Fruit fly (Drosophila melanogaster): ENCODE data around the gene fid.
A peak's percentile ranks its signal among the peaks of the same experiment; 100 is the strongest.

The fid gene

dm6 chr3R:26007964-26008868 is 38.3 kb downstream of the fid start (continued):
- TF ChIP-seq Asciz (GFP tag; optimal IDR thresholded peaks at IDR 0.05) = no peak
- no peak for TF ChIP-seq CG7786 (GFP tag; optimal IDR thresholded peaks at IDR 0.05)
- peak; percentile 18 for TF ChIP-seq CG9932 (GFP tag; IDR thresholded peaks at IDR 0.05)
- TF ChIP-seq gem (tag; optimal IDR thresholded peaks at IDR 0.05) = no peak
- TF ChIP-seq CG17361 (GFP tag; IDR thresholded peaks at IDR 0.05) = no peak
- no peak for TF ChIP-seq Mrtf (GFP tag; IDR thresholded peaks at IDR 0.05)
- TF ChIP-seq grau (tag; optimal IDR thresholded peaks at IDR 0.05) = no peak
- TF ChIP-seq bcd (GFP tag; optimal IDR thresholded peaks at IDR 0.05) = no peak
- TF ChIP-seq kni (GFP tag; optimal IDR thresholded peaks at IDR 0.05) = peak; percentile 69
- TF ChIP-seq CG9797 (GFP tag; optimal IDR thresholded peaks at IDR 0.05) = no peak
- peak; percentile 17; the same call in 1 of the 3 replicates for TF ChIP-seq CG2199 (GFP tag; IDR thresholded peaks at IDR 0.05)
- peak; percentile 84 for TF ChIP-seq rib (GFP tag; IDR thresholded peaks at IDR 0.05)
- no peak for TF ChIP-seq CG12744 (GFP tag; optimal IDR thresholded peaks at IDR 0.05)
- TF ChIP-seq CG11085 (GFP tag; IDR thresholded peaks at IDR 0.05) = no peak
- peak; percentile 56 for TF ChIP-seq oc (tag; optimal IDR thresholded peaks at IDR 0.05)
- no peak for TF ChIP-seq NC2α (GFP tag; optimal IDR thresholded peaks at IDR 0.05)
- peak; percentile 69 for TF ChIP-seq vvl (GFP tag; IDR thresholded peaks at IDR 0.05)
- TF ChIP-seq dimm (GFP tag; IDR thresholded peaks at IDR 0.05) = no peak
- TF ChIP-seq pfk (GFP tag; optimal IDR thresholded peaks at IDR 0.05) = no peak
- no peak for TF ChIP-seq D19B (GFP tag; optimal IDR thresholded peaks at IDR 0.05)
- TF ChIP-seq HHEX (GFP tag; optimal IDR thresholded peaks at IDR 0.05) = no peak
- TF ChIP-seq cg (GFP tag; optimal IDR thresholded peaks at IDR 0.05) = peak; percentile 54
- no peak for TF ChIP-seq CG10321 (GFP tag; IDR thresholded peaks at IDR 0.05)
- TF ChIP-seq CG30403 (GFP tag; optimal IDR thresholded peaks at IDR 0.05) = no peak
- no peak for TF ChIP-seq BEAF-32 (GFP tag; optimal IDR thresholded peaks at IDR 0.05)
- TF ChIP-seq Med (GFP tag) = peak; percentile 69
- no peak for TF ChIP-seq scrt (GFP tag; optimal IDR thresholded peaks at IDR 0.05)
- TF ChIP-seq ftz-f1 (GFP tag; optimal IDR thresholded peaks at IDR 0.05) = no peak
- TF ChIP-seq CG1024 (GFP tag; IDR thresholded peaks at IDR 0.05) = no peak
- TF ChIP-seq CG8359 (GFP tag; optimal IDR thresholded peaks at IDR 0.05; ENCODE audit: borderline replicate concordance) = no peak
- no peak for TF ChIP-seq CG30431 (GFP tag; optimal IDR thresholded peaks at IDR 0.05)
- no peak for TF ChIP-seq Dip2 (GFP tag; IDR thresholded peaks at IDR 0.05)
- no peak for TF ChIP-seq exex (tag; optimal IDR thresholded peaks at IDR 0.05)
- no peak for TF ChIP-seq CG13123 (GFP tag; optimal IDR thresholded peaks at IDR 0.05)
- no peak for TF ChIP-seq run (tag; optimal IDR thresholded peaks at IDR 0.05)
- no peak for TF ChIP-seq CG4424 (GFP tag; optimal IDR thresholded peaks at IDR 0.05)
- TF ChIP-seq sug (tag; optimal IDR thresholded peaks at IDR 0.05) = peak; percentile 98
- no peak for TF ChIP-seq Dip3 (GFP tag; optimal IDR thresholded peaks at IDR 0.05)
- TF ChIP-seq bowl (GFP tag; IDR thresholded peaks at IDR 0.05) = no peak
- TF ChIP-seq vnd (GFP tag; IDR thresholded peaks at IDR 0.05; ENCODE audit: partially characterized antibody) = no peak
- no peak for TF ChIP-seq gfzf (GFP tag; optimal IDR thresholded peaks at IDR 0.05)
- no peak for TF ChIP-seq CG14014 (GFP tag; IDR thresholded peaks at IDR 0.05)
- no peak for TF ChIP-seq Gug (GFP tag; IDR thresholded peaks at IDR 0.05)
- no peak for TF ChIP-seq Xrp1 (GFP tag; IDR thresholded peaks at IDR 0.05)
- peak; percentile 14 for TF ChIP-seq Deaf1 (tag; optimal IDR thresholded peaks at IDR 0.05)
- 0 out of 3 replicates have a peak, but pooled peaks have one; percentile 13 for TF ChIP-seq Aef1 (GFP tag; IDR thresholded peaks at IDR 0.05)
- TF ChIP-seq Dll (GFP tag; IDR thresholded peaks at IDR 0.05; ENCODE audit: partially characterized antibody) = peak; percentile 27; the same call in 1 of the 4 replicates
- TF ChIP-seq Bgb (GFP tag; IDR thresholded peaks at IDR 0.05; ENCODE audit: partially characterized antibody) = peak; percentile 36; the same call in 1 of the 2 replicates
- TF ChIP-seq CG17612 (GFP tag; IDR thresholded peaks at IDR 0.05) = no peak
